Fruit fly (Drosophila melanogaster) whole organism, embryonic: ENCODE results near the gene mEFG1.

Experiments
- ATbp ChIP-seq: fragments of 200-800 bp; sonication (Bioruptor generic); optimal IDR thresholded peaks from 2 replicates; lab custom pipeline; 2017; ENCODE audit warnings: missing biosample characterization, mild to moderate bottlenecking, missing genetic modification characterization, missing genetic modification reagents
- B-H2 ChIP-seq: fragments of 200-800 bp; sonication (Bioruptor generic); optimal IDR thresholded peaks from 2 replicates; lab custom pipeline; 2018; ENCODE audit warnings: missing biosample characterization, mild to moderate bottlenecking, missing genetic modification characterization
- CG10543 ChIP-seq: fragments of 200-800 bp; sonication (Bioruptor generic); optimal IDR thresholded peaks from 3 replicates; lab custom pipeline; 2017; ENCODE audit warnings: missing biosample characterization, mild to moderate bottlenecking, missing genetic modification characterization, moderate library complexity
- CG10565 ChIP-seq: fragments of 200-800 bp; sonication (Bioruptor generic); optimal IDR thresholded peaks from 3 replicates; lab custom pipeline; 2016; ENCODE audit warnings: missing biosample characterization, mild to moderate bottlenecking, missing genetic modification characterization
- CG11093 ChIP-seq: fragments of 200-800 bp; sonication (Bioruptor generic); IDR thresholded peaks from 3 replicates; pipeline ENCODE4 v1.3.6; 2022; ENCODE audit warnings: missing biosample characterization, missing genetic modification characterization
- CG13296 ChIP-seq: fragments of 200-800 bp; sonication (Bioruptor generic); optimal IDR thresholded peaks from 3 replicates; lab custom pipeline; 2018; ENCODE audit warnings: missing biosample characterization, mild to moderate bottlenecking, missing genetic modification characterization
- CG13894 ChIP-seq: fragments of 200-800 bp; sonication (Bioruptor generic); optimal IDR thresholded peaks from 3 replicates; lab custom pipeline; 2018; ENCODE audit warnings: missing biosample characterization, mild to moderate bottlenecking, missing genetic modification characterization, moderate library complexity
- CG15479 ChIP-seq: fragments of 200-800 bp; sonication (Bioruptor generic); optimal IDR thresholded peaks from 3 replicates; lab custom pipeline; 2019; ENCODE audit warnings: missing biosample characterization, mild to moderate bottlenecking, missing genetic modification characterization, moderate library complexity
- CG17328 ChIP-seq: fragments of 200-800 bp; sonication (Bioruptor generic); IDR thresholded peaks from 2 replicates; pipeline ENCODE4 v1.3.6; 2022; ENCODE audit warnings: missing biosample characterization, missing genetic modification characterization
- CG18599 ChIP-seq: fragments of 200-800 bp; sonication (Bioruptor generic); optimal IDR thresholded peaks from 3 replicates; lab custom pipeline; 2017; ENCODE audit warnings: missing biosample characterization, missing genetic modification characterization, mild to moderate bottlenecking, moderate library complexity, missing genetic modification reagents
- CG2129 ChIP-seq: fragments of 200-800 bp; sonication (Bioruptor generic); IDR thresholded peaks from 2 replicates; pipeline ENCODE4 v1.3.6; 2022; ENCODE audit warnings: missing biosample characterization, missing genetic modification characterization; ENCODE audit not compliant: partially characterized antibody
- CG2202 ChIP-seq: fragments of 200-800 bp; sonication (Bioruptor generic); optimal IDR thresholded peaks from 2 replicates; lab custom pipeline; 2018; ENCODE audit warnings: missing biosample characterization, mild to moderate bottlenecking, missing genetic modification characterization
- CG2678 ChIP-seq: fragments of 200-800 bp; sonication (Bioruptor generic); optimal IDR thresholded peaks from 3 replicates; lab custom pipeline; 2019; ENCODE audit warnings: missing biosample characterization, mild to moderate bottlenecking, missing genetic modification characterization, moderate library complexity
- CG31388 ChIP-seq: fragments of 200-800 bp; sonication (Bioruptor generic); optimal IDR thresholded peaks from 2 replicates; lab custom pipeline; 2016; ENCODE audit warnings: missing biosample characterization, missing genetic modification characterization
- CG32532 ChIP-seq: fragments of 200-800 bp; sonication (Bioruptor generic); IDR thresholded peaks from 2 replicates; pipeline ENCODE4 v1.3.6; 2022; ENCODE audit warnings: missing biosample characterization, missing genetic modification characterization
- CG3281 ChIP-seq: fragments of 200-800 bp; sonication (Bioruptor generic); optimal IDR thresholded peaks from 3 replicates; lab custom pipeline; 2017; ENCODE audit warnings: missing biosample characterization, mild to moderate bottlenecking, missing genetic modification characterization
- CG34376 ChIP-seq: fragments of 200-800 bp; sonication (Bioruptor generic); optimal IDR thresholded peaks from 2 replicates; lab custom pipeline; 2018; ENCODE audit warnings: missing biosample characterization, mild to moderate bottlenecking, missing genetic modification characterization
- CG8089 ChIP-seq: fragments of 200-800 bp; sonication (Bioruptor generic); optimal IDR thresholded peaks from 3 replicates; lab custom pipeline; 2016; ENCODE audit warnings: missing biosample characterization, missing genetic modification characterization
- CG8290 ChIP-seq, 3 experiments: fragments of 200-800 bp; sonication (Bioruptor generic); optimal IDR thresholded peaks; 2 replicates each; lab custom pipeline; 2016 to 2019; ENCODE audit warnings: missing biosample characterization in 3 of 3, missing genetic modification characterization in 3 of 3, mild to moderate bottlenecking in 2 of 3, moderate library complexity in 1 of 3
- CG9437 ChIP-seq: fragments of 200-800 bp; sonication (Bioruptor generic); optimal IDR thresholded peaks from 2 replicates; lab custom pipeline; 2018; ENCODE audit warnings: missing biosample characterization, mild to moderate bottlenecking, missing genetic modification characterization
- Dbx ChIP-seq: fragments of 200-800 bp; sonication (Bioruptor generic); IDR thresholded peaks from 3 replicates; pipeline ENCODE4 v1.3.6; 2022; ENCODE audit warnings: missing biosample characterization, missing genetic modification characterization
- Dip3 ChIP-seq: fragments of 200-800 bp; sonication (Bioruptor generic); optimal IDR thresholded peaks from 3 replicates; lab custom pipeline; 2016; ENCODE audit warnings: missing biosample characterization, missing genetic modification characterization
- Ets65A ChIP-seq: fragments of 200-800 bp; sonication (Bioruptor generic); peaks from one replicate; lab custom pipeline; 2016; ENCODE audit warnings: missing biosample characterization, missing genetic modification characterization
- GATAe ChIP-seq: fragments of 200-800 bp; sonication (Bioruptor generic); conservative IDR thresholded peaks from 2 replicates; pipeline ENCODE4 v1.3.6; 2022; ENCODE audit warnings: missing biosample characterization, missing genetic modification characterization
- HLH4C ChIP-seq: fragments of 200-800 bp; sonication (Bioruptor generic); IDR thresholded peaks from 3 replicates; pipeline ENCODE4 v1.3.6; 2022; ENCODE audit warnings: missing biosample characterization, missing genetic modification characterization; ENCODE audit not compliant: partially characterized antibody
- Kr ChIP-seq: fragments of 200-800 bp; sonication (Bioruptor generic); optimal IDR thresholded peaks from 2 replicates; lab custom pipeline; 2017; ENCODE audit warnings: missing biosample characterization, mild to moderate bottlenecking, missing genetic modification characterization
- Med ChIP-seq: fragments of 200-800 bp; sonication (Bioruptor generic); peaks from one replicate; lab custom pipeline; 2016; ENCODE audit warnings: missing biosample characterization, missing genetic modification characterization, mild to moderate bottlenecking, inconsistent platforms, moderate library complexity
- Mrtf ChIP-seq: fragments of 200-800 bp; sonication (Bioruptor generic); IDR thresholded peaks from 3 replicates; pipeline ENCODE4 v1.3.6; 2022; ENCODE audit warnings: missing biosample characterization, missing genetic modification characterization
- Optix ChIP-seq: fragments of 200-800 bp; sonication (Bioruptor generic); IDR thresholded peaks from 3 replicates; pipeline ENCODE4 v1.3.6; 2022; ENCODE audit warnings: missing biosample characterization, missing genetic modification characterization
- Side ChIP-seq: fragments of 200-800 bp; sonication (Bioruptor generic); optimal IDR thresholded peaks from 2 replicates; lab custom pipeline; 2016; ENCODE audit warnings: missing biosample characterization, missing genetic modification characterization
- cad ChIP-seq: fragments of >200 bp; optimal IDR thresholded peaks from 2 replicates; lab custom pipeline; 2017; ENCODE audit warnings: missing biosample characterization, missing genetic modification characterization
- cato ChIP-seq: fragments of 200-800 bp; sonication (Bioruptor generic); optimal IDR thresholded peaks from 2 replicates; lab custom pipeline; 2016; ENCODE audit warnings: missing biosample characterization, missing genetic modification characterization, borderline replicate concordance
- exex ChIP-seq: fragments of 200-800 bp; sonication (Bioruptor generic); optimal IDR thresholded peaks from 4 replicates; lab custom pipeline; 2018; ENCODE audit warnings: missing biosample characterization, mild to moderate bottlenecking, missing genetic modification characterization, moderate library complexity
- grn ChIP-seq: fragments of 200-800 bp; sonication (Bioruptor generic); optimal IDR thresholded peaks from 3 replicates; lab custom pipeline; 2017; ENCODE audit warnings: missing biosample characterization, missing genetic modification characterization
- mirr ChIP-seq: fragments of 200-800 bp; sonication (Bioruptor generic); optimal IDR thresholded peaks from 3 replicates; lab custom pipeline; 2018; ENCODE audit warnings: missing biosample characterization, mild to moderate bottlenecking, missing genetic modification characterization
- peb ChIP-seq: fragments of 200-800 bp; sonication (Bioruptor generic); IDR thresholded peaks from 2 replicates; pipeline ENCODE4 v1.3.6; 2022; ENCODE audit warnings: missing biosample characterization, missing genetic modification characterization
- psq ChIP-seq: fragments of 200-800 bp; sonication (Bioruptor generic); optimal IDR thresholded peaks from 2 replicates; lab custom pipeline; 2017; ENCODE audit warnings: missing biosample characterization, missing genetic modification characterization
- sd ChIP-seq: fragments of 200-800 bp; sonication (Bioruptor generic); optimal IDR thresholded peaks from 3 replicates; lab custom pipeline; 2018; ENCODE audit warnings: missing biosample characterization, mild to moderate bottlenecking, missing genetic modification characterization, moderate library complexity
- sug ChIP-seq: fragments of 200-800 bp; optimal IDR thresholded peaks from 2 replicates; lab custom pipeline; 2019; ENCODE audit warnings: missing biosample characterization, mild to moderate bottlenecking, missing genetic modification characterization, moderate library complexity
- tio ChIP-seq: fragments of 200-800 bp; sonication (Bioruptor generic); optimal IDR thresholded peaks from 2 replicates; lab custom pipeline; 2017; ENCODE audit warnings: missing biosample characterization, missing genetic modification characterization, inconsistent platforms
- tll ChIP-seq, 2 experiments: fragments of 200-800 bp in 1 of 2; fragments of >200 bp in 1 of 2; sonication (Bioruptor generic) in 1 of 2; optimal IDR thresholded peaks; 2 replicates each; lab custom pipeline; 2017 to 2019; ENCODE audit warnings: missing biosample characterization in 2 of 2, missing genetic modification characterization in 2 of 2, mild to moderate bottlenecking in 1 of 2, moderate library complexity in 1 of 2
- trem ChIP-seq: fragments of 200-800 bp; optimal IDR thresholded peaks from 3 replicates; lab custom pipeline; 2019; ENCODE audit warnings: missing biosample characterization, mild to moderate bottlenecking, missing genetic modification characterization, moderate library complexity
- tx ChIP-seq: fragments of 200-800 bp; sonication (Bioruptor generic); optimal IDR thresholded peaks from 2 replicates; lab custom pipeline; 2016; ENCODE audit warnings: missing biosample characterization, missing genetic modification characterization

The mEFG1 gene

DNA sequence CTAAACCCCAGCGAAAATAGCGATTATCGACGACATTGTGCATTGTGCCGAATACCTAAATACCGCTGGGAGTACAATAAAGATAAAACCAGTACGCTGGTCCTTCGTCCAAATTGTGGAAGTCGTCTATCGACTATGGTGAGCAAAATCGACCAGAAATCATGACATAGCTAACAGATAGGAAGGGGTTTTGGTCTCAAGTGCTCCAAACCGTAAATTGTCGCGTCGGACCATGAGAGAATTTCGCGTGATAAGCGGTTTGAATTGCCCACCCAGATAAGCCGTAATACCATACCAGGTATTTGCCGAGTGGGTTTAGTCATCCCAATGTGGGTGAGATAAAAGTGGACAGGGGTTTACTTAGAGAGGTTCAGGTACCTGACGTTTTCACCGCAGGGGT lies 5.0 kb downstream of the mEFG1 start:
- TF ChIP-seq CG3281 (GFP tag; lab: Kevin White, UChicago) (peak; percentile 2), mirr (GFP tag; lab: Kevin White, UChicago) (peak; percentile 95), CG8290 (GFP tag; optimal IDR thresholded peaks at IDR 0.05; lab: Kevin White, UChicago) (no peak), CG8290 (tag; optimal IDR thresholded peaks at IDR 0.05; lab: Kevin White, UChicago) (peak in 1 of 2 experiments; percentile 21), cato (GFP tag; lab: Kevin White, UChicago) (no peak), CG10565 (GFP tag; lab: Kevin White, UChicago) (no peak), tio (GFP tag; lab: Kevin White, UChicago) (no peak), Optix (GFP tag; lab: Robert Waterston, UW) (no peak), CG13296 (GFP tag; lab: Kevin White, UChicago) (peak; percentile 25), psq (GFP tag; lab: Kevin White, UChicago) (no peak), cad (GFP tag; lab: Kevin White, UChicago) (peak; percentile 25), Dbx (no peak), CG2202 (tag; lab: Kevin White, UChicago) (no peak), sd (tag; lab: Kevin White, UChicago) (peak; percentile 90), peb (GFP tag; lab: Robert Waterston, UW) (no peak), ATbp (GFP tag; lab: Kevin White, UChicago) (no peak), CG8089 (GFP tag; lab: Kevin White, UChicago) (no peak), CG2129 (GFP tag; lab: Robert Waterston, UW) (no peak), B-H2 (GFP tag; lab: Kevin White, UChicago) (peak; percentile 38), tll (GFP tag; optimal IDR thresholded peaks at IDR 0.05; lab: Kevin White, UChicago) (peak in 1 of 2 experiments; percentile 50), Side (GFP tag; lab: Kevin White, UChicago) (no peak), Dip3 (GFP tag; lab: Kevin White, UChicago) (no peak), exex (peak; percentile 98), CG2678 (tag; lab: Kevin White, UChicago) (peak; percentile 1), CG31388 (GFP tag; lab: Kevin White, UChicago) (no peak), CG11093 (GFP tag; lab: Robert Waterston, UW) (no peak), CG10543 (GFP tag; lab: Kevin White, UChicago) (peak; percentile 21), CG13894 (peak; percentile 8), GATAe (GFP tag; lab: Robert Waterston, UW) (0 out of 2 replicates have a peak, but pooled peaks have one; percentile 24), CG34376 (peak; percentile 94), grn (peak; percentile 44), Mrtf (GFP tag; lab: Robert Waterston, UW) (no peak), CG17328 (GFP tag; lab: Robert Waterston, UW) (no peak), CG15479 (peak; percentile 99), tx (no peak), sug (tag; lab: Kevin White, UChicago) (peak; percentile 98), Med (GFP tag; lab: Kevin White, UChicago) (peak; percentile 52), CG32532 (GFP tag; lab: Robert Waterston, UW) (peak; percentile 28; the same call in 1 of the 2 replicates), HLH4C (GFP tag; lab: Robert Waterston, UW) (no peak), CG9437 (no peak), CG18599 (GFP tag; lab: Kevin White, UChicago) (peak; percentile 39), Ets65A (peak; percentile 24), Kr (GFP tag; lab: Kevin White, UChicago) (peak; percentile 24), trem (no peak)
